Fruit fly (Drosophila melanogaster) whole organism, embryonic: ENCODE data around the gene CG32163.
A peak's percentile ranks its signal among the peaks of the same experiment; 100 is the strongest.

Experiments
- Asciz ChIP-seq: fragments of 200-800 bp; sonication (Bioruptor generic); optimal IDR thresholded peaks from 2 replicates; lab custom pipeline; 2017; ENCODE audit warnings: missing biosample characterization, mild to moderate bottlenecking, missing genetic modification characterization, missing genetic modification reagents
- CG10979 ChIP-seq: fragments of 200-800 bp; sonication (Bioruptor generic); optimal IDR thresholded peaks from 2 replicates; lab custom pipeline; 2018; ENCODE audit warnings: missing biosample characterization, mild to moderate bottlenecking, missing genetic modification characterization, moderate library complexity
- CG1233 ChIP-seq: fragments of 200-800 bp; sonication (Bioruptor generic); optimal IDR thresholded peaks from 4 replicates; lab custom pipeline; 2018; ENCODE audit warnings: missing biosample characterization, mild to moderate bottlenecking, missing genetic modification characterization
- CG13894 ChIP-seq: fragments of 200-800 bp; sonication (Bioruptor generic); optimal IDR thresholded peaks from 3 replicates; lab custom pipeline; 2018; ENCODE audit warnings: missing biosample characterization, mild to moderate bottlenecking, missing genetic modification characterization, moderate library complexity
- CG16813 ChIP-seq: fragments of 200-800 bp; sonication (Bioruptor generic); IDR thresholded peaks from 3 replicates; pipeline ENCODE4 v1.3.6; 2022; ENCODE audit warnings: missing biosample characterization, missing genetic modification characterization; ENCODE audit not compliant: partially characterized antibody
- CG17829 ChIP-seq: fragments of 200-800 bp; optimal IDR thresholded peaks from 2 replicates; lab custom pipeline; 2019; ENCODE audit warnings: missing biosample characterization, mild to moderate bottlenecking, missing genetic modification characterization, moderate library complexity
- CG2129 ChIP-seq: fragments of 200-800 bp; sonication (Bioruptor generic); IDR thresholded peaks from 2 replicates; pipeline ENCODE4 v1.3.6; 2022; ENCODE audit warnings: missing biosample characterization, missing genetic modification characterization; ENCODE audit not compliant: partially characterized antibody
- CG2712 ChIP-seq: fragments of 200-800 bp; optimal IDR thresholded peaks from 3 replicates; lab custom pipeline; 2019; ENCODE audit warnings: missing biosample characterization, mild to moderate bottlenecking, missing genetic modification characterization, moderate library complexity
- CG30020 ChIP-seq: fragments of 200-800 bp; optimal IDR thresholded peaks from 2 replicates; lab custom pipeline; 2019; ENCODE audit warnings: missing biosample characterization, mild to moderate bottlenecking, missing genetic modification characterization, moderate library complexity
- CG31224 ChIP-seq: fragments of 200-800 bp; sonication (Bioruptor generic); IDR thresholded peaks from 2 replicates; pipeline ENCODE4 v1.3.6; 2022; ENCODE audit warnings: missing biosample characterization, missing genetic modification characterization
- CG3995 ChIP-seq: fragments of 200-800 bp; sonication (Bioruptor generic); optimal IDR thresholded peaks from 3 replicates; lab custom pipeline; 2016; ENCODE audit warnings: missing biosample characterization, missing genetic modification characterization
- CG4360 ChIP-seq: fragments of 200-800 bp; sonication (Bioruptor generic); IDR thresholded peaks from 2 replicates; pipeline ENCODE4 v1.3.6; 2022; ENCODE audit warnings: missing biosample characterization, missing genetic modification characterization
- CG4617 ChIP-seq: fragments of 200-800 bp; sonication (Bioruptor generic); optimal IDR thresholded peaks from 3 replicates; lab custom pipeline; 2016; ENCODE audit warnings: missing biosample characterization, missing genetic modification characterization, borderline replicate concordance
- CG4820 ChIP-seq: fragments of 200-800 bp; sonication (Bioruptor generic); optimal IDR thresholded peaks from 3 replicates; lab custom pipeline; 2016; ENCODE audit warnings: missing biosample characterization, missing genetic modification characterization
- CG6791 ChIP-seq: fragments of 200-800 bp; sonication (Bioruptor generic); IDR thresholded peaks from 3 replicates; pipeline ENCODE4 v1.3.6; 2022; ENCODE audit warnings: missing biosample characterization, missing genetic modification characterization; ENCODE audit not compliant: partially characterized antibody
- CTCF ChIP-seq: fragments of 200-800 bp; sonication (Bioruptor generic); optimal IDR thresholded peaks from 2 replicates; lab custom pipeline; 2017; ENCODE audit warnings: missing biosample characterization, mild to moderate bottlenecking, missing genetic modification characterization, moderate library complexity
- Dll ChIP-seq: fragments of 200-800 bp; sonication (Bioruptor generic); IDR thresholded peaks from 4 replicates; pipeline ENCODE4 v1.3.6; 2022; ENCODE audit warnings: missing biosample characterization, missing genetic modification characterization; ENCODE audit not compliant: partially characterized antibody
- Doc3 ChIP-seq: fragments of 200-800 bp; sonication (Bioruptor generic); IDR thresholded peaks from 3 replicates; pipeline ENCODE4 v1.3.6; 2022; ENCODE audit warnings: missing biosample characterization, missing genetic modification characterization; ENCODE audit not compliant: partially characterized antibody
- Dp ChIP-seq: fragments of 200-800 bp; sonication (Bioruptor generic); optimal IDR thresholded peaks from 2 replicates; lab custom pipeline; 2018; ENCODE audit warnings: missing biosample characterization, mild to moderate bottlenecking, missing genetic modification characterization, moderate library complexity
- E2f2 ChIP-seq: fragments of 200-800 bp; sonication (Bioruptor generic); IDR thresholded peaks from 2 replicates; pipeline ENCODE4 v1.3.6; 2022; ENCODE audit warnings: missing biosample characterization, missing genetic modification characterization
- Fer2 ChIP-seq: fragments of 200-800 bp; sonication (Bioruptor generic); optimal IDR thresholded peaks from 2 replicates; lab custom pipeline; 2018; ENCODE audit warnings: missing biosample characterization, mild to moderate bottlenecking, missing genetic modification characterization, moderate library complexity
- Jarid2 ChIP-seq: fragments of 200-800 bp; sonication (Bioruptor generic); optimal IDR thresholded peaks from 3 replicates; lab custom pipeline; 2017; ENCODE audit warnings: mild to moderate bottlenecking, missing biosample characterization, missing genetic modification reagents, missing genetic modification characterization
- MBD-R2 ChIP-seq: fragments of 200-800 bp; sonication (Bioruptor generic); IDR thresholded peaks from 2 replicates; pipeline ENCODE4 v1.3.6; 2022; ENCODE audit warnings: missing biosample characterization, missing genetic modification characterization
- MESR4 ChIP-seq: fragments of 200-800 bp; sonication (Bioruptor generic); optimal IDR thresholded peaks from 2 replicates; lab custom pipeline; 2018; ENCODE audit warnings: missing biosample characterization, mild to moderate bottlenecking, missing genetic modification characterization, moderate library complexity
- NK7.1 ChIP-seq: fragments of 200-800 bp; sonication (Bioruptor generic); optimal IDR thresholded peaks from 3 replicates; lab custom pipeline; 2016; ENCODE audit warnings: missing biosample characterization, missing genetic modification characterization
- NfI ChIP-seq: fragments of 200-800 bp; sonication (Bioruptor generic); optimal IDR thresholded peaks from 3 replicates; lab custom pipeline; 2018; ENCODE audit warnings: missing biosample characterization, mild to moderate bottlenecking, missing genetic modification characterization, moderate library complexity
- Ptx1 ChIP-seq: fragments of 200-800 bp; sonication (Bioruptor generic); IDR thresholded peaks from 2 replicates; pipeline ENCODE4 v1.3.6; 2022; ENCODE audit warnings: missing biosample characterization, missing genetic modification characterization
- Rfx ChIP-seq: fragments of 200-800 bp; sonication (Bioruptor generic); IDR thresholded peaks from 2 replicates; pipeline ENCODE4 v1.3.6; 2022; ENCODE audit warnings: missing biosample characterization, missing genetic modification characterization
- Scr ChIP-seq: fragments of 200-800 bp; sonication (Bioruptor generic); IDR thresholded peaks from 2 replicates; pipeline ENCODE4 v1.3.6; 2022; ENCODE audit warnings: missing biosample characterization, missing genetic modification characterization; ENCODE audit not compliant: partially characterized antibody
- Sin3A ChIP-seq: fragments of >200 bp; optimal IDR thresholded peaks from 2 replicates; lab custom pipeline; 2018
- Ssrp ChIP-seq: fragments of 200-800 bp; sonication (Bioruptor generic); optimal IDR thresholded peaks from 2 replicates; lab custom pipeline; 2018; ENCODE audit warnings: missing biosample characterization, mild to moderate bottlenecking, missing genetic modification characterization, moderate library complexity
- Stat92E ChIP-seq, 3 experiments: fragments of >200 bp in 2 of 3; fragments of 200-800 bp in 1 of 3; sonication (Bioruptor generic) in 1 of 3; optimal IDR thresholded peaks; 2 replicates each; lab custom pipeline; 2017 to 2019; ENCODE audit warnings: missing biosample characterization in 3 of 3, missing genetic modification characterization in 3 of 3, mild to moderate bottlenecking in 1 of 3, moderate library complexity in 1 of 3
- Usf ChIP-seq: fragments of 200-800 bp; sonication (Bioruptor generic); optimal IDR thresholded peaks from 2 replicates; lab custom pipeline; 2017; ENCODE audit warnings: missing genotype, missing biosample characterization, missing genetic modification characterization
- YL-1 ChIP-seq: fragments of 200-800 bp; sonication (Bioruptor generic); optimal IDR thresholded peaks from 3 replicates; lab custom pipeline; 2017; ENCODE audit warnings: missing biosample characterization, mild to moderate bottlenecking, missing genetic modification characterization
- ato ChIP-seq: fragments of 200-800 bp; sonication (Bioruptor generic); IDR thresholded peaks from 2 replicates; pipeline ENCODE4 v1.3.6; 2022; ENCODE audit warnings: missing biosample characterization, missing genetic modification characterization; ENCODE audit not compliant: partially characterized antibody
- caup ChIP-seq: fragments of 200-800 bp; sonication (Bioruptor generic); optimal IDR thresholded peaks from 3 replicates; lab custom pipeline; 2017; ENCODE audit warnings: missing biosample characterization, mild to moderate bottlenecking, missing genetic modification characterization, moderate library complexity; ENCODE audit not compliant: severe bottlenecking
- chinmo ChIP-seq: fragments of 200-800 bp; sonication (Bioruptor generic); IDR thresholded peaks from 4 replicates; pipeline ENCODE4 v1.3.6; 2022; ENCODE audit warnings: missing biosample characterization, missing genetic modification characterization; ENCODE audit not compliant: partially characterized antibody
- dysf ChIP-seq: fragments of 200-800 bp; sonication (Bioruptor generic); IDR thresholded peaks from 3 replicates; pipeline ENCODE4 v1.3.6; 2022; ENCODE audit warnings: missing biosample characterization, missing genetic modification characterization
- gsb-n ChIP-seq: fragments of 200-800 bp; sonication (Bioruptor generic); optimal IDR thresholded peaks from 3 replicates; lab custom pipeline; 2018; ENCODE audit warnings: missing biosample characterization, mild to moderate bottlenecking, missing genetic modification characterization
- hbn ChIP-seq: fragments of 200-800 bp; sonication (Bioruptor generic); IDR thresholded peaks from 2 replicates; pipeline ENCODE4 v1.3.6; 2022; ENCODE audit warnings: missing biosample characterization, missing genetic modification characterization; ENCODE audit not compliant: partially characterized antibody
- insv ChIP-seq, 2 experiments: fragments of 200-800 bp; sonication (Bioruptor generic); optimal IDR thresholded peaks; 3 replicates each; lab custom pipeline; 2016 to 2018; ENCODE audit warnings: missing biosample characterization in 2 of 2, missing genetic modification characterization in 2 of 2
- inv ChIP-seq: fragments of 200-800 bp; sonication (Bioruptor generic); IDR thresholded peaks from 2 replicates; pipeline ENCODE4 v1.3.6; 2022; ENCODE audit warnings: missing biosample characterization, missing genetic modification characterization; ENCODE audit not compliant: partially characterized antibody
- knrl ChIP-seq: fragments of 200-800 bp; sonication (Bioruptor generic); IDR thresholded peaks from 3 replicates; pipeline ENCODE4 v1.3.6; 2022; ENCODE audit warnings: missing biosample characterization, missing genetic modification characterization; ENCODE audit not compliant: partially characterized antibody
- luna ChIP-seq: fragments of 200-800 bp; sonication (Bioruptor generic); optimal IDR thresholded peaks from 2 replicates; lab custom pipeline; 2016; ENCODE audit warnings: missing biosample characterization, missing genetic modification characterization
- row ChIP-seq: fragments of 200-800 bp; sonication (Bioruptor generic); IDR thresholded peaks from 3 replicates; pipeline ENCODE4 v1.3.6; 2022; ENCODE audit warnings: missing biosample characterization, missing genetic modification characterization
- sna ChIP-seq: fragments of 200-800 bp; sonication (Bioruptor generic); IDR thresholded peaks from 2 replicates; pipeline ENCODE4 v1.3.6; 2022; ENCODE audit warnings: missing biosample characterization, missing genetic modification characterization; ENCODE audit not compliant: partially characterized antibody
- tna ChIP-seq: fragments of 200-800 bp; sonication (Bioruptor generic); IDR thresholded peaks from 2 replicates; pipeline ENCODE4 v1.3.6; 2022; ENCODE audit warnings: missing biosample characterization, missing genetic modification characterization; ENCODE audit not compliant: partially characterized antibody
- tx ChIP-seq: fragments of 200-800 bp; sonication (Bioruptor generic); optimal IDR thresholded peaks from 2 replicates; lab custom pipeline; 2016; ENCODE audit warnings: missing biosample characterization, missing genetic modification characterization
- wor ChIP-seq: fragments of 200-800 bp; sonication (Bioruptor generic); IDR thresholded peaks from 2 replicates; pipeline ENCODE4 v1.3.6; 2022; ENCODE audit warnings: missing biosample characterization, missing genetic modification characterization

CG32163 gene

dm6 chr3L:16590860-16591259, 3.9 kb downstream of the CG32163 start, which contains the start of gene tra (continued):
- peak; percentile 88; the same call in 2 of the 4 replicates for TF ChIP-seq chinmo
- no peak for TF ChIP-seq CG13894 (tag; lab: Kevin White, UChicago)
- TF ChIP-seq CG2129 (GFP tag; lab: Robert Waterston, UW): peak; percentile 28; the same call in 1 of the 2 replicates
- no peak for TF ChIP-seq tx
- peak; percentile 53 for TF ChIP-seq hbn (GFP tag; lab: Robert Waterston, UW)
- peak in 1 of 2 experiments; percentile 64 for TF ChIP-seq insv (GFP tag; optimal IDR thresholded peaks at IDR 0.05; lab: Kevin White, UChicago)
- peak; percentile 31 for TF ChIP-seq YL-1 (GFP tag; lab: Kevin White, UChicago)
- TF ChIP-seq caup (GFP tag; lab: Kevin White, UChicago): no peak
- peak; percentile 61 for TF ChIP-seq CG16813
- TF ChIP-seq CG1233: no peak
- TF ChIP-seq dysf (GFP tag; lab: Robert Waterston, UW): no peak
- TF ChIP-seq knrl: peak; percentile 57; the same call in 2 of the 3 replicates
- 0 out of 3 replicates have a peak, but pooled peaks have one; percentile 11 for TF ChIP-seq row (GFP tag; lab: Robert Waterston, UW)
- TF ChIP-seq CG17829: peak; percentile 26
- TF ChIP-seq inv: peak; percentile 38; the same call in 1 of the 2 replicates
- no peak for TF ChIP-seq luna (GFP tag; lab: Kevin White, UChicago)
- peak; percentile 42 for TF ChIP-seq Sin3A
- no peak for TF ChIP-seq Jarid2 (GFP tag; lab: Kevin White, UChicago)
- TF ChIP-seq CG4820 (GFP tag; lab: Kevin White, UChicago): no peak
- TF ChIP-seq ato: peak; percentile 15; the same call in 1 of the 2 replicates
- TF ChIP-seq CG4360 (GFP tag; lab: Robert Waterston, UW): no peak
- TF ChIP-seq Ptx1 (GFP tag; lab: Robert Waterston, UW): no peak
- no peak for TF ChIP-seq NK7.1 (GFP tag; lab: Kevin White, UChicago)
- TF ChIP-seq CG6791 (GFP tag; lab: Robert Waterston, UW): peak; percentile 70
- TF ChIP-seq CTCF (GFP tag; lab: Kevin White, UChicago): peak; percentile 12
- TF ChIP-seq CG2712 (tag; lab: Kevin White, UChicago): peak; percentile 27
- no peak for TF ChIP-seq Ssrp (tag; lab: Kevin White, UChicago)
- TF ChIP-seq CG31224 (GFP tag; lab: Robert Waterston, UW): no peak
- peak; percentile 7 for TF ChIP-seq CG30020
- peak; percentile 82 for TF ChIP-seq MESR4
- peak; percentile 70 for TF ChIP-seq Scr (GFP tag; lab: Robert Waterston, UW)
- peak; percentile 76 for TF ChIP-seq E2f2 (GFP tag; lab: Robert Waterston, UW)
- no peak; the same call in 1 of the 2 replicates for TF ChIP-seq sna (GFP tag; lab: Robert Waterston, UW)
- TF ChIP-seq CG4617 (GFP tag; lab: Kevin White, UChicago): peak; percentile 75
- TF ChIP-seq MBD-R2 (GFP tag; lab: Robert Waterston, UW): peak; percentile 59
- TF ChIP-seq Usf (GFP tag; lab: Kevin White, UChicago): no peak
- TF ChIP-seq gsb-n (tag; lab: Kevin White, UChicago): no peak
- TF ChIP-seq CG10979: peak; percentile 4
- no peak for TF ChIP-seq NfI (GFP tag; lab: Kevin White, UChicago)
- TF ChIP-seq Rfx: no peak
- no peak for TF ChIP-seq wor (GFP tag; lab: Robert Waterston, UW)
- no peak for TF ChIP-seq Fer2 (tag; lab: Kevin White, UChicago)
- peak; percentile 60 for TF ChIP-seq Doc3 (GFP tag; lab: Robert Waterston, UW)
- TF ChIP-seq tna (GFP tag; lab: Robert Waterston, UW): peak; percentile 50; the same call in 1 of the 2 replicates
- no peak for TF ChIP-seq Asciz (GFP tag; lab: Kevin White, UChicago)
- TF ChIP-seq CG3995 (GFP tag; lab: Kevin White, UChicago): peak; percentile 70
- TF ChIP-seq Dp (GFP tag; lab: Kevin White, UChicago): peak; percentile 72
- peak; percentile 72; the same call in 3 of the 4 replicates for TF ChIP-seq Dll (GFP tag; lab: Robert Waterston, UW)
- peak in 1 of 3 experiments; percentile 47 for TF ChIP-seq Stat92E (GFP tag; optimal IDR thresholded peaks at IDR 0.05; lab: Kevin White, UChicago)
